Fruit fly (Drosophila melanogaster): ENCODE data around the gene CG7990.

- no peak for TF ChIP-seq CG8301 (tag; optimal IDR thresholded peaks at IDR 0.05)
- no peak for TF ChIP-seq CG34367 (tag; optimal IDR thresholded peaks at IDR 0.05)
- no peak for TF ChIP-seq CG8159 (tag; optimal IDR thresholded peaks at IDR 0.05)
- no peak for TF ChIP-seq CG9948 (tag; optimal IDR thresholded peaks at IDR 0.05)
Observed at dm6 chrX:19189903-19190302, 11.9 kb downstream of the CG7990 start, which contains the start of gene HP1D3csd.

Data from whole organism, pupa.